Fruit fly (Drosophila melanogaster): Measurements from ENCODE around the gene Nt5a.
A peak's percentile ranks its signal among the peaks of the same experiment; 100 is the strongest.

The Nt5a gene

dm6 chr3L:1320230-1320930, 13.2 kb upstream of the Nt5a start (continued):
- TF ChIP-seq CG7987 (GFP tag; optimal IDR thresholded peaks at IDR 0.05): no peak
- TF ChIP-seq CG17186 (GFP tag; optimal IDR thresholded peaks at IDR 0.05): no peak
- no peak for TF ChIP-seq Abd-B (GFP tag; optimal IDR thresholded peaks at IDR 0.05)
- TF ChIP-seq HLH4C (GFP tag; IDR thresholded peaks at IDR 0.05; ENCODE audit: partially characterized antibody): no peak
- TF ChIP-seq Sox100B (GFP tag; optimal IDR thresholded peaks at IDR 0.05): peak; percentile 7
- TF ChIP-seq unpg (GFP tag; optimal IDR thresholded peaks at IDR 0.05): peak; percentile 8
- no peak for TF ChIP-seq trem (tag; optimal IDR thresholded peaks at IDR 0.05)
- no peak for TF ChIP-seq gce (GFP tag; IDR thresholded peaks at IDR 0.05)
- no peak for TF ChIP-seq gsb-n (tag; optimal IDR thresholded peaks at IDR 0.05)
- no peak for TF ChIP-seq CG16863 (GFP tag; optimal IDR thresholded peaks at IDR 0.05)
- no peak for TF ChIP-seq Deaf1 (tag; optimal IDR thresholded peaks at IDR 0.05)
- no peak for TF ChIP-seq pita (GFP tag; optimal IDR thresholded peaks at IDR 0.05)
- TF ChIP-seq CG10462 (GFP tag; optimal IDR thresholded peaks at IDR 0.05): no peak
- no peak for TF ChIP-seq seq (GFP tag; IDR thresholded peaks at IDR 0.05)
- TF ChIP-seq CG8359 (GFP tag; optimal IDR thresholded peaks at IDR 0.05; ENCODE audit: borderline replicate concordance): no peak
- peak; percentile 75 for TF ChIP-seq exex (tag; optimal IDR thresholded peaks at IDR 0.05)
- no peak for TF ChIP-seq Lpt (GFP tag; optimal IDR thresholded peaks at IDR 0.05)
- no peak for TF ChIP-seq CG43689 (GFP tag; IDR thresholded peaks at IDR 0.05)
- 0 out of 2 replicates have a peak, but pooled peaks have one; percentile 20 for TF ChIP-seq CG31441 (GFP tag; IDR thresholded peaks at IDR 0.05)
- TF ChIP-seq CG11696 (GFP tag; IDR thresholded peaks at IDR 0.05): no peak
- no peak for TF ChIP-seq vvl (GFP tag; IDR thresholded peaks at IDR 0.05)
- TF ChIP-seq gem (tag; optimal IDR thresholded peaks at IDR 0.05): peak; percentile 40
- no peak for TF ChIP-seq Optix (GFP tag; IDR thresholded peaks at IDR 0.05)
- no peak for TF ChIP-seq tup (GFP tag; optimal IDR thresholded peaks at IDR 0.05)
- TF ChIP-seq CG10565 (GFP tag; optimal IDR thresholded peaks at IDR 0.05): no peak
- no peak for TF ChIP-seq Ravus (GFP tag; IDR thresholded peaks at IDR 0.05)
- TF ChIP-seq unc-4 (GFP tag; IDR thresholded peaks at IDR 0.05; ENCODE audit: partially characterized antibody): no peak
- no peak for TF ChIP-seq E2f1 (GFP tag; IDR thresholded peaks at IDR 0.05)
- no peak for TF ChIP-seq repo (GFP tag; optimal IDR thresholded peaks at IDR 0.05)
- TF ChIP-seq CoRest (tag; optimal IDR thresholded peaks at IDR 0.05): no peak
- no peak for TF ChIP-seq CG3838 (GFP tag; optimal IDR thresholded peaks at IDR 0.05)
- no peak for TF ChIP-seq ERR (GFP tag; optimal IDR thresholded peaks at IDR 0.05)
- TF ChIP-seq Scr (GFP tag; IDR thresholded peaks at IDR 0.05; ENCODE audit: partially characterized antibody): no peak
- no peak for TF ChIP-seq kah (GFP tag; optimal IDR thresholded peaks at IDR 0.05)
- TF ChIP-seq Sin3A (optimal IDR thresholded peaks at IDR 0.05): no peak
- no peak for TF ChIP-seq Xrp1 (GFP tag; IDR thresholded peaks at IDR 0.05)
- no peak for TF ChIP-seq lmd (GFP tag; IDR thresholded peaks at IDR 0.05)
- TF ChIP-seq org-1 (GFP tag; optimal IDR thresholded peaks at IDR 0.05): no peak
- no peak for TF ChIP-seq CG1024 (GFP tag; IDR thresholded peaks at IDR 0.05)
- no peak for TF ChIP-seq CG15479 (GFP tag; optimal IDR thresholded peaks at IDR 0.05)
- peak; percentile 23 for TF ChIP-seq dmrt99B (tag; optimal IDR thresholded peaks at IDR 0.05)
- TF ChIP-seq Gsc (GFP tag; IDR thresholded peaks at IDR 0.05): no peak
- no peak for TF ChIP-seq Doc2 (GFP tag; IDR thresholded peaks at IDR 0.05)
- no peak for TF ChIP-seq CG6654 (GFP tag; optimal IDR thresholded peaks at IDR 0.05)
- TF ChIP-seq fu2 (GFP tag; optimal IDR thresholded peaks at IDR 0.05): no peak
- no peak for TF ChIP-seq ken (GFP tag; IDR thresholded peaks at IDR 0.05)
- TF ChIP-seq caup (GFP tag; optimal IDR thresholded peaks at IDR 0.05; ENCODE audit: severe bottlenecking): no peak
- TF ChIP-seq Dfd (GFP tag; optimal IDR thresholded peaks at IDR 0.05): no peak
- no peak for TF ChIP-seq CG16813 (GFP tag; IDR thresholded peaks at IDR 0.05; ENCODE audit: partially characterized antibody)
- TF ChIP-seq Drgx (GFP tag; IDR thresholded peaks at IDR 0.05): no peak
- no peak for TF ChIP-seq Oaz (GFP tag; IDR thresholded peaks at IDR 0.05)
